Worm (Caenorhabditis elegans) whole organism, L1 larva: Measurements from ENCODE around the gene Y59A8A.8.

Experiments used
- C04F5.9 ChIP-seq: sonication (generic microtip); optimal IDR thresholded peaks from 2 replicates; lab custom pipeline; 2016; ENCODE audit warnings: missing genetic modification characterization, missing compliant biosample characterization
- C34B4.2 ChIP-seq: sonication (generic microtip); optimal IDR thresholded peaks from 2 replicates; lab custom pipeline; 2017; ENCODE audit warnings: mild to moderate bottlenecking, missing genetic modification characterization, missing compliant biosample characterization
- aha-1 ChIP-seq: fragments of 150-350 bp; optimal IDR thresholded peaks from 2 replicates; lab custom pipeline; 2014; ENCODE audit warnings: missing biosample characterization, missing genetic modification characterization
- ama-1 ChIP-seq: fragments of 150-350 bp; optimal IDR thresholded peaks from 2 replicates; lab custom pipeline; 2014
- ceh-88 ChIP-seq: fragments of 200-800 bp; sonication (Bioruptor generic); IDR thresholded peaks from 2 replicates; pipeline ENCODE4 v1.3.6; 2022; ENCODE audit warnings: missing genetic modification characterization, missing compliant biosample characterization
- dpl-1 ChIP-seq, 3 experiments: fragments of 150-350 bp in 2 of 3; sonication (generic microtip) in 1 of 3; optimal IDR thresholded peaks; 2 replicates each; lab custom pipeline; 2014 to 2017; ENCODE audit warnings: missing biosample characterization in 3 of 3, missing genetic modification characterization in 3 of 3, missing genetic modification reagents in 3 of 3
- efl-3 ChIP-seq: fragments of 200-800 bp; sonication (Bioruptor generic); optimal IDR thresholded peaks from 2 replicates; lab custom pipeline; 2018; ENCODE audit warnings: mild to moderate bottlenecking, missing genetic modification characterization, missing compliant biosample characterization
- egl-13 ChIP-seq: sonication (generic microtip); optimal IDR thresholded peaks from 2 replicates; lab custom pipeline; 2016; ENCODE audit warnings: missing genotype, missing genetic modification reagents, missing genetic modification characterization, missing compliant biosample characterization
- egl-27 ChIP-seq, 2 experiments: fragments of 150-350 bp in 1 of 2; sonication (generic microtip); optimal IDR thresholded peaks; 3 replicates each; lab custom pipeline; 2017 to 2018; ENCODE audit warnings: missing biosample characterization in 2 of 2, missing genetic modification characterization in 2 of 2, missing genetic modification reagents in 2 of 2
- elt-2 ChIP-seq: sonication (generic microtip); optimal IDR thresholded peaks from 2 replicates; lab custom pipeline; 2016; ENCODE audit warnings: missing genetic modification characterization, mild to moderate bottlenecking, inconsistent platforms, missing compliant biosample characterization, missing genetic modification reagents
- fos-1 ChIP-seq: fragments of 150-350 bp; optimal IDR thresholded peaks from 2 replicates; lab custom pipeline; 2014; ENCODE audit warnings: missing biosample characterization, missing genetic modification characterization
- grh-1 ChIP-seq: fragments of 200-800 bp; sonication (Bioruptor generic); IDR thresholded peaks from 2 replicates; pipeline ENCODE4 v1.3.6; 2022; ENCODE audit warnings: missing genetic modification reagents, missing genetic modification characterization, missing compliant biosample characterization
- hlh-17 ChIP-seq: fragments of 200-800 bp; sonication (Bioruptor generic); optimal IDR thresholded peaks from 2 replicates; lab custom pipeline; 2018; ENCODE audit warnings: missing genetic modification characterization, mild to moderate bottlenecking, missing compliant biosample characterization, moderate library complexity, borderline replicate concordance
- hlh-4 ChIP-seq: sonication (generic microtip); optimal IDR thresholded peaks from 2 replicates; lab custom pipeline; 2016; ENCODE audit warnings: mild to moderate bottlenecking, missing genetic modification characterization, missing compliant biosample characterization
- irx-1 ChIP-seq: sonication (generic microtip); optimal IDR thresholded peaks from 2 replicates; lab custom pipeline; 2016; ENCODE audit warnings: missing genetic modification characterization, missing compliant biosample characterization
- jun-1 ChIP-seq: fragments of 150-350 bp; optimal IDR thresholded peaks from 2 replicates; lab custom pipeline; 2014; ENCODE audit warnings: missing biosample characterization, missing genetic modification reagents, missing genetic modification characterization
- lin-13 ChIP-seq: fragments of 150-350 bp; optimal IDR thresholded peaks from 2 replicates; lab custom pipeline; 2014; ENCODE audit warnings: missing biosample characterization, missing genetic modification reagents, missing genetic modification characterization
- lin-35 ChIP-seq, 2 experiments: fragments of 150-350 bp; optimal IDR thresholded peaks; 2 replicates each; lab custom pipeline; 2014; ENCODE audit warnings: missing biosample characterization in 2 of 2, missing genetic modification characterization in 2 of 2, missing genetic modification reagents in 2 of 2
- mab-9 ChIP-seq: fragments of 200-800 bp; sonication (Bioruptor generic); IDR thresholded peaks from 2 replicates; pipeline ENCODE4 v1.3.6; 2022; ENCODE audit warnings: missing genetic modification reagents, missing genetic modification characterization, missing compliant biosample characterization
- nhr-12 ChIP-seq: sonication (generic microtip); optimal IDR thresholded peaks from 2 replicates; lab custom pipeline; 2017; ENCODE audit warnings: missing biosample characterization, missing genetic modification characterization
- nhr-20 ChIP-seq: sonication (generic microtip); optimal IDR thresholded peaks from 2 replicates; lab custom pipeline; 2016; ENCODE audit warnings: mild to moderate bottlenecking, missing genetic modification characterization, missing compliant biosample characterization
- nhr-71 ChIP-seq: sonication (generic microtip); optimal IDR thresholded peaks from 2 replicates; lab custom pipeline; 2016; ENCODE audit warnings: mild to moderate bottlenecking, missing genetic modification characterization, moderate library complexity, missing compliant biosample characterization
- nhr-76 ChIP-seq: sonication (generic microtip); optimal IDR thresholded peaks from 2 replicates; lab custom pipeline; 2017; ENCODE audit warnings: missing biosample characterization, missing genetic modification characterization
- nhr-90 ChIP-seq: sonication (generic microtip); optimal IDR thresholded peaks from 2 replicates; lab custom pipeline; 2016; ENCODE audit warnings: mild to moderate bottlenecking, missing genetic modification characterization, missing compliant biosample characterization; ENCODE audit not compliant: poor library complexity
- pqm-1 ChIP-seq: sonication (generic microtip); optimal IDR thresholded peaks from 3 replicates; lab custom pipeline; 2017; ENCODE audit warnings: missing biosample characterization, missing genetic modification characterization
- rnt-1 ChIP-seq: sonication (generic microtip); optimal IDR thresholded peaks from 2 replicates; lab custom pipeline; 2016; ENCODE audit warnings: mild to moderate bottlenecking, missing genetic modification characterization, moderate library complexity, missing compliant biosample characterization
- snu-23 ChIP-seq: sonication (generic microtip); optimal IDR thresholded peaks from 2 replicates; lab custom pipeline; 2016; ENCODE audit warnings: missing genetic modification characterization, missing compliant biosample characterization
- sup-37 ChIP-seq: fragments of 200-800 bp; sonication (Bioruptor generic); optimal IDR thresholded peaks from 2 replicates; lab custom pipeline; 2018; ENCODE audit warnings: mild to moderate bottlenecking, missing genetic modification characterization, missing compliant biosample characterization
- swsn-7 ChIP-seq: sonication (generic microtip); optimal IDR thresholded peaks from 2 replicates; lab custom pipeline; 2016; ENCODE audit warnings: missing genetic modification characterization, missing compliant biosample characterization
- tlp-1 ChIP-seq: fragments of 150-350 bp; optimal IDR thresholded peaks from 2 replicates; lab custom pipeline; 2014; ENCODE audit warnings: missing biosample characterization, missing genetic modification characterization
- unc-130 ChIP-seq: fragments of 150-350 bp; optimal IDR thresholded peaks from 2 replicates; lab custom pipeline; 2017; ENCODE audit warnings: missing biosample characterization, missing genetic modification characterization, inconsistent platforms
- unc-30 ChIP-seq: sonication (generic microtip); optimal IDR thresholded peaks from 2 replicates; lab custom pipeline; 2017; ENCODE audit warnings: missing biosample characterization, missing genetic modification characterization
- unc-62 ChIP-seq: fragments of 150-350 bp; optimal IDR thresholded peaks from 2 replicates; lab custom pipeline; 2014; ENCODE audit warnings: missing biosample characterization, missing genetic modification reagents, missing genetic modification characterization
- xbp-1 ChIP-seq: sonication (generic microtip); optimal IDR thresholded peaks from 2 replicates; lab custom pipeline; 2016; ENCODE audit warnings: missing genetic modification characterization, missing compliant biosample characterization
- zag-1 ChIP-seq: fragments of 150-350 bp; optimal IDR thresholded peaks from 2 replicates; lab custom pipeline; 2014; ENCODE audit warnings: missing biosample characterization, missing genetic modification characterization
- ztf-4 ChIP-seq: fragments of 150-350 bp; optimal IDR thresholded peaks from 2 replicates; lab custom pipeline; 2014; ENCODE audit warnings: missing biosample characterization, missing genetic modification characterization

The Y59A8A.8 gene

DNA sequence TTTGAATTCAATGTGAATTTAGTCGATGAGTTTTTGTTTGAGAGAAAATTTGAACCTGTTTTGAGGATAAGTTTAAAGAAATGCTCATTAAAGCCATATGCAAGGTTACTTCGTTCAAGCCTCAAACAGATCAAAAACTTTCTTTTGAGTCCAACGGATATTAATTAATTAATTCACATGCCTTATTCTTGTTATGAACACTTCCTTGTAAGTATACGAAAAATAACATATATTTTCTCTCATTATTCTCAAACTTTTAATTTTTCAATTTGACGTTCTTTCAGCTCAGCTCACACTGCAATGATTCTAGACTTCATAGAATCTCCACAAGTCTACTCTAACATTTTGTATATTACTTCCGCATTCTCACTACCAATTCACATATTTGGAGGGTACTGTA, 37.1 kb upstream of the Y59A8A.8 start, which contains the start of gene srh-304:
srh-304 (plus strand) TSS at position 301 of the 400 bp plus-strand sequence.
- TF ChIP-seq C34B4.2 (tag; lab: Kevin White, UChicago) (no peak), nhr-20 (tag; lab: Kevin White, UChicago) (no peak), hlh-4 (no peak), mab-9 (no peak), snu-23 (GFP tag; lab: Kevin White, UChicago) (no peak), jun-1 (tag; lab: Kevin White, UChicago) (no peak), ztf-4 (tag; lab: Kevin White, UChicago) (no peak), fos-1 (tag; lab: Kevin White, UChicago) (no peak), dpl-1 (GFP tag; optimal IDR thresholded peaks at IDR 0.05; lab: Kevin White, UChicago) (no peak), zag-1 (tag; lab: Kevin White, UChicago) (no peak), ceh-88 (GFP tag; lab: Robert Waterston, UW) (no peak), tlp-1 (tag; lab: Kevin White, UChicago) (no peak), ama-1 (lab: Kevin White, UChicago) (no peak), rnt-1 (no peak), grh-1 (GFP tag; lab: Robert Waterston, UW) (no peak), nhr-76 (tag; lab: Kevin White, UChicago) (no peak), unc-30 (tag; lab: Kevin White, UChicago) (no peak)
- TF ChIP-seq, all 84 proteins: peak for 0

DNA sequence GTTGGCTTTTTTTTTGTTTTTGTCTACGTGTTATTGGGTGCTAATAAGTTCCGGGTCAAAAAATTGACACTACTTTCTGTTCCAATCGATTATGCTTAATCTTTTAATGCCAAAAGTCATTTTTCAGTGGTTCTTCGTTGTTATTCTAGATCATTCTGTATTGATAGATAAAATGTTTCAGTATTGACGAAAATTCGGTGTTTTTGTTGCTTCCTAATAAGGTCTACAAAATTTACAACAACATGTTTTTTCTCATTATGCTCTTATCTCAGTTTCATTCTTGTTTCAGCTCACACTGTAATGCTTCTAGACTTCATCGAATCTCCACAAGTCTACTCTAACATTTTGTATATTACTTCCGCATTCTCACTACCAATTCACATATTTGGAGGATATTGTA, 34.1 kb upstream of the Y59A8A.8 start, which contains the start of gene srh-303:
srh-303 (plus strand) TSS at position 301 of the 400 bp plus-strand sequence.
- TF ChIP-seq C34B4.2 (tag; lab: Kevin White, UChicago) (no peak), xbp-1 (tag; lab: Kevin White, UChicago) (no peak), rnt-1 (no peak), nhr-12 (tag; lab: Kevin White, UChicago) (no peak), pqm-1 (no peak), dpl-1 (GFP tag; optimal IDR thresholded peaks at IDR 0.05; lab: Kevin White, UChicago) (no peak), egl-27 (tag; optimal IDR thresholded peaks at IDR 0.05; lab: Kevin White, UChicago) (no peak), irx-1 (tag; lab: Kevin White, UChicago) (no peak)

DNA sequence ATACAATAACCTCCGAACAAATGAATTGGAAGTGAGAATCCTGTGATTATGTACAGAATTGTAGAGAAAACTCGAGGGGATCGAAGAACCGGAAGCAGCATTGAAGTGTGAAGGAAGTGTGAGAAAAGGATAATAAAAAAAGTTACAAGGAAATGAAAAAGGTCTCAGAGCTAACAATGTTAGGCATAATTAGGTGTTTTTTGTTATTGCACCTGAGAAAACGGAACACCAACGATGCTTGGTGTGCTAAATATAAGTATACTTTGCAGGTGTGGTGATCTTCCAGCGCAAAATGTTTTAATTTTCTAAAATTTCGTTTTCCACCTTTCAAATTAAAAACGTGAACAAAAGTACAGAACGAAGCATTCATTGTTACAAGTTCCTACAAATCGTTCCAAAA, 21.3 kb upstream of the Y59A8A.8 start, which contains the start of gene srh-286:
srh-286 (minus strand) TSS at position 101 of the 400 bp plus-strand sequence.
- TF ChIP-seq unc-62 = no peak
- no peak for TF ChIP-seq snu-23 (GFP tag; lab: Kevin White, UChicago)
- TF ChIP-seq egl-13 (tag; lab: Kevin White, UChicago) = no peak
- no peak for TF ChIP-seq jun-1 (tag; lab: Kevin White, UChicago)
- TF ChIP-seq aha-1 = no peak
- no peak for TF ChIP-seq nhr-12 (tag; lab: Kevin White, UChicago)
- no peak for TF ChIP-seq swsn-7
- no peak for TF ChIP-seq egl-27 (tag; optimal IDR thresholded peaks at IDR 0.05; lab: Kevin White, UChicago)
- no peak for TF ChIP-seq unc-30 (tag; lab: Kevin White, UChicago)
- no peak for TF ChIP-seq sup-37
- TF ChIP-seq nhr-90 (tag; lab: Kevin White, UChicago) = no peak
- no peak for TF ChIP-seq efl-3 (GFP tag; lab: Kevin White, UChicago)
- no peak for TF ChIP-seq C04F5.9 (tag; lab: Kevin White, UChicago)

DNA sequence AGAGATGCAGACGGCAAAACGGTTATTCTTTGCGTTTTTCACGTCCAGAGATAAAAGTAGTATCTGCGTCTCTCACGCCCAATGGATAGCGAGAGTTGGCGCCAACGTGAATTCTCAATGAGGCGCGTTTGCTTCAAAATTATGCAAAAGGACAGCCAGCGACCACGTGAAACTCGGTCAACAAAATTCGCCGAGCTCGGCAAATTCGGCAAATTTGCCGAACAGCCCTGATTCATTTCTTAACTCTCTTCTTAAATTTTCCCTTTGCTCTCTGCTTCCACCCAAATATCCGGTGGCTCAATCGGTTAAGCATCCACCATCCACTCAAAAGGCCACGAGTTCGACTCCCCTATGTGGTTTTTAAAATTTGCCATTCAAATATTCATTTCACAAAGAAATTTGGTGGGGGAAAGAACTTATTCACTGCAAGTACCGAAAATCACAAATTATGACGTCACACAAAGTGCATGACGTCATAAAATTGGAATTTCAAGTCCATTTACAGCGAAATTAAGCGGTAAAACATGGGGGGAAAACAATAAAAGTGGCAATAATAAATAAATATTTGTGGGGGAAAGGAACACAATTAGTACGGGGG, 19.9 kb upstream of the Y59A8A.8 start:
- no peak for TF ChIP-seq lin-13 (GFP tag; lab: Kevin White, UChicago)
- no peak for TF ChIP-seq nhr-71

DNA sequence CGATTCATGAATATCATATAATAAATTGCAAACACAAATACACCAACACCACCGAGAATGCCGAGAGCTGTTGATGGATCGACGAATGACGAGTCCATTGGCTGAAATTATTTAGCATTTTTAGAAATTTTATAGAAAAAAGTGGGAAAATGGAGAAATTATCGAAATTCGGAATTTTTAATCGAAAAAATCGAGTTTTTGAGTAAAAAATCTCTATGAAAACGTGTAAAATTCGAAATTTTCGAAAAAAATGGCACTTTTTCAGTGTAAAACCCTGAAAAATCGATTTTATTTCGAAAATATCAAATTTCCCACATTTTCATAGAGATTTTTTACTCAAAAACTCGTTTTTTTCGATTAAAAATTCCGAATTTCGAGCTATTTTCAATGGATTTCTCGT, 9.5 kb upstream of the Y59A8A.8 start, which contains the start of gene tcc-1:
tcc-1 (minus strand) TSS at position 101 of the 400 bp plus-strand sequence.
- TF ChIP-seq lin-35 (GFP tag; optimal IDR thresholded peaks at IDR 0.05; lab: Kevin White, UChicago) = no peak
- no peak for TF ChIP-seq hlh-17 (GFP tag; lab: Kevin White, UChicago)
- TF ChIP-seq jun-1 (tag; lab: Kevin White, UChicago) = no peak
- no peak for TF ChIP-seq elt-2 (tag; lab: Kevin White, UChicago)
- no peak for TF ChIP-seq ztf-4 (tag; lab: Kevin White, UChicago)
- TF ChIP-seq egl-27 (tag; optimal IDR thresholded peaks at IDR 0.05; lab: Kevin White, UChicago) = no peak
- no peak for TF ChIP-seq unc-130 (tag; lab: Kevin White, UChicago)
